Worm (Caenorhabditis elegans): ENCODE data around the gene ins-19.

- TF ChIP-seq ama-1 (optimal IDR thresholded peaks at IDR 0.05), result no peak
- TF ChIP-seq nfya-1 (tag; optimal IDR thresholded peaks at IDR 0.05; ENCODE audit: insufficient read depth), result no peak
- TF ChIP-seq nhr-237 (tag; optimal IDR thresholded peaks at IDR 0.05), result no peak
- TF ChIP-seq pqm-1 (tag; optimal IDR thresholded peaks at IDR 0.05), result no peak
- no peak for TF ChIP-seq daf-12 (tag; optimal IDR thresholded peaks at IDR 0.05)
- no peak for TF ChIP-seq snpc-4 (tag; optimal IDR thresholded peaks at IDR 0.05)
- TF ChIP-seq pha-4 (tag; optimal IDR thresholded peaks at IDR 0.05), result no peak
- TF ChIP-seq ceh-9 (tag; optimal IDR thresholded peaks at IDR 0.05), result no peak
- TF ChIP-seq fos-1 (tag; optimal IDR thresholded peaks at IDR 0.05), result no peak
- TF ChIP-seq nhr-67 (tag; optimal IDR thresholded peaks at IDR 0.05), result no peak
- TF ChIP-seq aly-2 (tag; optimal IDR thresholded peaks at IDR 0.05), result no peak
- TF ChIP-seq fkh-10 (GFP tag; optimal IDR thresholded peaks at IDR 0.05), result no peak
These were observed 25.7 kb downstream of the ins-19 start, which contains the start of gene srg-24 for ce11 chrII:3100546-3100945.
